Fruit fly (Drosophila melanogaster): ENCODE data around the gene Rh7.

dm6 chr3L:12115966-12116735, 59.1 kb downstream of the Rh7 start, which contains the start of gene vers:
- TF ChIP-seq CG11093 (GFP tag; IDR thresholded peaks at IDR 0.05) = peak; percentile 17; the same call in 1 of the 3 replicates
- 0 out of 2 replicates have a peak, but pooled peaks have one; percentile 17 for TF ChIP-seq ranshi (GFP tag; IDR thresholded peaks at IDR 0.05)
- no peak for TF ChIP-seq CG7372 (GFP tag; IDR thresholded peaks at IDR 0.05)
- no peak for TF ChIP-seq kni (GFP tag; optimal IDR thresholded peaks at IDR 0.05)
- TF ChIP-seq lilli (GFP tag; optimal IDR thresholded peaks at IDR 0.05) = peak; percentile 45
- TF ChIP-seq Dll (GFP tag; IDR thresholded peaks at IDR 0.05; ENCODE audit: partially characterized antibody) = peak; percentile 95
- TF ChIP-seq scrt (GFP tag; optimal IDR thresholded peaks at IDR 0.05) = no peak
- TF ChIP-seq CG5245 (GFP tag; optimal IDR thresholded peaks at IDR 0.05) = no peak
- 0 out of 2 replicates have a peak, but pooled peaks have one; percentile 10 for TF ChIP-seq ara (GFP tag; IDR thresholded peaks at IDR 0.05)
- TF ChIP-seq croc (GFP tag; conservative IDR thresholded peaks at IDR 0.05) = no peak
- TF ChIP-seq Mrtf (GFP tag; IDR thresholded peaks at IDR 0.05) = no peak
- peak; percentile 6 for TF ChIP-seq Chrac-16 (GFP tag; optimal IDR thresholded peaks at IDR 0.05)

All from whole organism, embryonic.